Worm (Caenorhabditis elegans): ENCODE measurements around the gene T17A3.12.

DNA sequence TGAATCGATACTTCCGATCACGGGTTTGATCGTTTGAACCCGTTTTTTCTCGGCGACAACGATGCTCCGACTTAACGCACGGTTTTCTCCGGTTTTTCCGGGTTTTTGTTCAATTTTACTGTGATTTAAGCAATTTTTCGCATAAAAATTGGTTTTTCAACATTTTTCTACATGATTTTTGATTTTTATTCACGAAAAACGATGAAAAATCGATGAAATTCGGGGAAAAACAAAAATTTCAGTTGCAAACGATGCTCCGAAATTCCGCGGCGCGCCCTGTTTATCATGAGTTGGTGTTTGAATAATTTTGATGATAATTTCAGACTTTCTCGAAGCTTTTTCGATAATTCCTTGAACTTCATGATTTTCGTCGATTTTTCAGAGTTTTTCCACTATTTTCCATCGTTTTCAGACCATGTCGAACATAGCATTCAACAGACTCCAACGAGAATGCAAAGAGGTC is 43.5 kb upstream of the T17A3.12 start, which contains the start of gene ubc-20:
- TF ChIP-seq ceh-82 (tag; optimal IDR thresholded peaks at IDR 0.05) (no peak), unc-86 (tag; optimal IDR thresholded peaks at IDR 0.05) (no peak), lin-39 (tag; optimal IDR thresholded peaks at IDR 0.05) (no peak), elt-3 (tag; optimal IDR thresholded peaks at IDR 0.05) (no peak), ets-5 (GFP tag; IDR thresholded peaks at IDR 0.05) (no peak), snpc-4 (tag; optimal IDR thresholded peaks at IDR 0.05) (no peak)

All from whole organism, L1 larva.